Fruit fly (Drosophila melanogaster) whole organism, prepupa: ENCODE data around the gene Ir94b.

ENCODE experiments used
- Blimp-1 ChIP-seq: fragments of 200-800 bp; sonication (Bioruptor generic); optimal IDR thresholded peaks from 3 replicates; lab custom pipeline; 2017; ENCODE audit warnings: missing biosample characterization, missing genetic modification characterization, mild to moderate bottlenecking, moderate library complexity, missing genetic modification reagents
- Smox ChIP-seq: fragments of 200-800 bp; sonication (Bioruptor generic); optimal IDR thresholded peaks from 3 replicates; lab custom pipeline; 2016; ENCODE audit warnings: missing biosample characterization, missing genetic modification characterization
- acj6 ChIP-seq: fragments of 200-800 bp; sonication (Bioruptor generic); optimal IDR thresholded peaks from 3 replicates; lab custom pipeline; 2016; ENCODE audit warnings: missing biosample characterization, missing genetic modification characterization
- cyc ChIP-seq: fragments of 200-800 bp; sonication (Bioruptor generic); optimal IDR thresholded peaks from 3 replicates; lab custom pipeline; 2016; ENCODE audit warnings: missing biosample characterization, missing genetic modification characterization
- fd85E ChIP-seq: fragments of 200-800 bp; sonication (Bioruptor generic); optimal IDR thresholded peaks from 3 replicates; lab custom pipeline; 2016; ENCODE audit warnings: missing biosample characterization, missing genetic modification characterization

- TF ChIP-seq Smox, result no peak
- no peak for TF ChIP-seq acj6 (GFP tag; lab: Kevin White, UChicago)
- TF ChIP-seq Blimp-1 (GFP tag; lab: Kevin White, UChicago), result no peak
- TF ChIP-seq cyc, result no peak
- no peak for TF ChIP-seq fd85E (GFP tag; lab: Kevin White, UChicago)
Observed at dm6 chr3R:22086297-22086696, 30.8 kb downstream of the Ir94b start, which contains the start of gene BomT3.
